Fruit fly (Drosophila melanogaster) whole organism, embryonic: ENCODE data around the gene CG34041.

Source experiments
- Adf1 ChIP-seq: fragments of 200-800 bp; sonication (Bioruptor generic); IDR thresholded peaks from 2 replicates; pipeline ENCODE4 v1.3.6; 2022; ENCODE audit warnings: missing biosample characterization, missing genetic modification characterization
- B-H2 ChIP-seq: fragments of 200-800 bp; sonication (Bioruptor generic); optimal IDR thresholded peaks from 2 replicates; lab custom pipeline; 2018; ENCODE audit warnings: missing biosample characterization, mild to moderate bottlenecking, missing genetic modification characterization
- CG10209 ChIP-seq: fragments of 200-800 bp; sonication (Bioruptor generic); optimal IDR thresholded peaks from 3 replicates; lab custom pipeline; 2017; ENCODE audit warnings: missing biosample characterization, mild to moderate bottlenecking, missing genetic modification characterization, missing genetic modification reagents
- CG1024 ChIP-seq: fragments of 200-800 bp; sonication (Bioruptor generic); IDR thresholded peaks from 2 replicates; pipeline ENCODE4 v1.3.6; 2022; ENCODE audit warnings: missing biosample characterization, missing genetic modification characterization
- CG11398 ChIP-seq: fragments of 200-800 bp; sonication (Bioruptor generic); optimal IDR thresholded peaks from 2 replicates; lab custom pipeline; 2016; ENCODE audit warnings: missing biosample characterization, missing genetic modification characterization
- CG12071 ChIP-seq: fragments of 200-800 bp; sonication (Bioruptor generic); optimal IDR thresholded peaks from 3 replicates; lab custom pipeline; 2018; ENCODE audit warnings: missing biosample characterization, mild to moderate bottlenecking, missing genetic modification characterization
- CG13287 ChIP-seq: fragments of 200-800 bp; sonication (Bioruptor generic); IDR thresholded peaks from 2 replicates; pipeline ENCODE4 v1.3.6; 2022; ENCODE audit warnings: missing biosample characterization, missing genetic modification characterization; ENCODE audit not compliant: partially characterized antibody
- CG13624 ChIP-seq: fragments of 200-800 bp; sonication (Bioruptor generic); optimal IDR thresholded peaks from 2 replicates; lab custom pipeline; 2016; ENCODE audit warnings: missing biosample characterization, missing genetic modification characterization
- CG14667 ChIP-seq: fragments of 200-800 bp; sonication (Bioruptor generic); IDR thresholded peaks from 2 replicates; pipeline ENCODE4 v1.3.6; 2022; ENCODE audit warnings: missing biosample characterization, missing genetic modification characterization
- CG1529 ChIP-seq: fragments of 200-800 bp; sonication (Bioruptor generic); optimal IDR thresholded peaks from 3 replicates; lab custom pipeline; 2018; ENCODE audit warnings: missing biosample characterization, missing genetic modification characterization
- CG16863 ChIP-seq: fragments of 200-800 bp; sonication (Bioruptor generic); optimal IDR thresholded peaks from 3 replicates; lab custom pipeline; 2016; ENCODE audit warnings: missing biosample characterization, missing genetic modification characterization
- CG4282 ChIP-seq: fragments of 200-800 bp; sonication (Bioruptor generic); optimal IDR thresholded peaks from 2 replicates; lab custom pipeline; 2016; ENCODE audit warnings: missing biosample characterization, missing genetic modification characterization
- CG43689 ChIP-seq: fragments of 200-800 bp; sonication (Bioruptor generic); IDR thresholded peaks from 2 replicates; pipeline ENCODE4 v1.3.6; 2022; ENCODE audit warnings: missing biosample characterization, missing genetic modification characterization
- CG7271 ChIP-seq: fragments of 200-800 bp; sonication (Bioruptor generic); optimal IDR thresholded peaks from 2 replicates; lab custom pipeline; 2018; ENCODE audit warnings: missing biosample characterization, mild to moderate bottlenecking, missing genetic modification characterization, moderate library complexity
- CG7745 ChIP-seq: fragments of 200-800 bp; sonication (Bioruptor generic); optimal IDR thresholded peaks from 2 replicates; lab custom pipeline; 2018; ENCODE audit warnings: missing biosample characterization, mild to moderate bottlenecking, missing genetic modification characterization, moderate library complexity
- CG8924 ChIP-seq: fragments of 200-800 bp; optimal IDR thresholded peaks from 3 replicates; lab custom pipeline; 2019; ENCODE audit warnings: missing biosample characterization, mild to moderate bottlenecking, missing genetic modification characterization, moderate library complexity
- CG9609 ChIP-seq: fragments of 200-800 bp; sonication (Bioruptor generic); optimal IDR thresholded peaks from 3 replicates; lab custom pipeline; 2016; ENCODE audit warnings: missing biosample characterization, missing genetic modification characterization
- CG9817 ChIP-seq: fragments of 200-800 bp; sonication (Bioruptor generic); optimal IDR thresholded peaks from 2 replicates; lab custom pipeline; 2018; ENCODE audit warnings: missing biosample characterization, mild to moderate bottlenecking, missing genetic modification characterization, moderate library complexity
- Dek ChIP-seq: fragments of 200-800 bp; sonication (Bioruptor generic); optimal IDR thresholded peaks from 3 replicates; lab custom pipeline; 2019; ENCODE audit warnings: missing biosample characterization, mild to moderate bottlenecking, missing genetic modification characterization, moderate library complexity
- NC2β ChIP-seq: fragments of 200-800 bp; sonication (Bioruptor generic); optimal IDR thresholded peaks from 2 replicates; lab custom pipeline; 2016; ENCODE audit warnings: missing biosample characterization, missing genetic modification characterization
- Nf-YB ChIP-seq: fragments of 200-800 bp; sonication (Bioruptor generic); optimal IDR thresholded peaks from 3 replicates; lab custom pipeline; 2019; ENCODE audit warnings: missing biosample characterization, mild to moderate bottlenecking, missing genetic modification characterization, moderate library complexity
- Ravus ChIP-seq: fragments of 200-800 bp; sonication (Bioruptor generic); IDR thresholded peaks from 2 replicates; pipeline ENCODE4 v1.3.6; 2022; ENCODE audit warnings: missing biosample characterization, missing genetic modification characterization
- Scr ChIP-seq: fragments of 200-800 bp; sonication (Bioruptor generic); IDR thresholded peaks from 2 replicates; pipeline ENCODE4 v1.3.6; 2022; ENCODE audit warnings: missing biosample characterization, missing genetic modification characterization; ENCODE audit not compliant: partially characterized antibody
- Sox102F ChIP-seq: fragments of 200-800 bp; sonication (Bioruptor generic); optimal IDR thresholded peaks from 2 replicates; lab custom pipeline; 2018; ENCODE audit warnings: missing biosample characterization, mild to moderate bottlenecking, missing genetic modification characterization, moderate library complexity
- Xrp1 ChIP-seq: fragments of 200-800 bp; sonication (Bioruptor generic); IDR thresholded peaks from 2 replicates; pipeline ENCODE4 v1.3.6; 2022; ENCODE audit warnings: missing biosample characterization, missing genetic modification characterization
- YL-1 ChIP-seq: fragments of 200-800 bp; sonication (Bioruptor generic); optimal IDR thresholded peaks from 3 replicates; lab custom pipeline; 2017; ENCODE audit warnings: missing biosample characterization, mild to moderate bottlenecking, missing genetic modification characterization
- abd-A ChIP-seq: fragments of 200-800 bp; sonication (Bioruptor generic); optimal IDR thresholded peaks from 3 replicates; lab custom pipeline; 2019; ENCODE audit warnings: missing biosample characterization, mild to moderate bottlenecking, missing genetic modification characterization, moderate library complexity
- ara ChIP-seq: fragments of 200-800 bp; sonication (Bioruptor generic); IDR thresholded peaks from 2 replicates; pipeline ENCODE4 v1.3.6; 2022; ENCODE audit warnings: missing biosample characterization, missing genetic modification characterization
- bab2 ChIP-seq: fragments of 200-800 bp; sonication (Bioruptor generic); optimal IDR thresholded peaks from 2 replicates; lab custom pipeline; 2016; ENCODE audit warnings: missing biosample characterization, missing genetic modification characterization
- caup ChIP-seq: fragments of 200-800 bp; sonication (Bioruptor generic); optimal IDR thresholded peaks from 3 replicates; lab custom pipeline; 2017; ENCODE audit warnings: missing biosample characterization, mild to moderate bottlenecking, missing genetic modification characterization, moderate library complexity; ENCODE audit not compliant: severe bottlenecking
- cg ChIP-seq: fragments of 200-800 bp; sonication (Bioruptor generic); optimal IDR thresholded peaks from 3 replicates; lab custom pipeline; 2019; ENCODE audit warnings: missing biosample characterization, mild to moderate bottlenecking, missing genetic modification characterization, moderate library complexity
- chinmo ChIP-seq: fragments of 200-800 bp; sonication (Bioruptor generic); IDR thresholded peaks from 4 replicates; pipeline ENCODE4 v1.3.6; 2022; ENCODE audit warnings: missing biosample characterization, missing genetic modification characterization; ENCODE audit not compliant: partially characterized antibody
- corto ChIP-seq: fragments of 200-800 bp; sonication (Bioruptor generic); optimal IDR thresholded peaks from 2 replicates; lab custom pipeline; 2016; ENCODE audit warnings: missing biosample characterization, mild to moderate bottlenecking, missing genetic modification characterization, moderate library complexity
- crp ChIP-seq, 2 experiments: fragments of 200-800 bp; sonication (Bioruptor generic); optimal IDR thresholded peaks; 2 replicates in 1 of 2; 3 replicates in 1 of 2; lab custom pipeline; 2017; ENCODE audit warnings: missing biosample characterization in 2 of 2, missing genetic modification characterization in 2 of 2, mild to moderate bottlenecking in 1 of 2, moderate library complexity in 1 of 2
- da ChIP-seq: fragments of 200-800 bp; sonication (Bioruptor generic); optimal IDR thresholded peaks from 2 replicates; lab custom pipeline; 2016; ENCODE audit warnings: missing biosample characterization, missing genetic modification characterization
- en ChIP-seq: fragments of 200-800 bp; sonication (Bioruptor generic); optimal IDR thresholded peaks from 2 replicates; lab custom pipeline; 2016; ENCODE audit warnings: missing biosample characterization, missing genetic modification characterization
- fd3F ChIP-seq: fragments of 200-800 bp; sonication (Bioruptor generic); optimal IDR thresholded peaks from 2 replicates; lab custom pipeline; 2018; ENCODE audit warnings: missing biosample characterization, mild to moderate bottlenecking, missing genetic modification characterization, moderate library complexity
- gt ChIP-seq: fragments of 200-800 bp; sonication (Bioruptor generic); IDR thresholded peaks from 2 replicates; pipeline ENCODE4 v1.3.6; 2022; ENCODE audit warnings: missing biosample characterization, missing genetic modification characterization
- her ChIP-seq: fragments of 200-800 bp; sonication (Bioruptor generic); optimal IDR thresholded peaks from 2 replicates; lab custom pipeline; 2016; ENCODE audit warnings: missing biosample characterization, missing genetic modification characterization
- maf-S ChIP-seq: fragments of 200-800 bp; sonication (Bioruptor generic); optimal IDR thresholded peaks from 2 replicates; lab custom pipeline; 2016; ENCODE audit warnings: missing biosample characterization, missing genetic modification characterization
- nau ChIP-seq: fragments of 200-800 bp; sonication (Bioruptor generic); optimal IDR thresholded peaks from 3 replicates; lab custom pipeline; 2017; ENCODE audit warnings: missing biosample characterization, mild to moderate bottlenecking, missing genetic modification characterization, missing genetic modification reagents
- org-1 ChIP-seq: fragments of 200-800 bp; sonication (Bioruptor generic); optimal IDR thresholded peaks from 2 replicates; lab custom pipeline; 2017; ENCODE audit warnings: missing biosample characterization, missing genetic modification characterization
- otp ChIP-seq: fragments of 200-800 bp; sonication (Bioruptor generic); IDR thresholded peaks from 3 replicates; pipeline ENCODE4, ENCODE4 v1.3.6; 2022; ENCODE audit warnings: missing biosample characterization, missing genetic modification characterization
- pan ChIP-seq, 4 experiments: fragments of >200 bp in 3 of 4; fragments of 200-800 bp in 1 of 4; sonication (Bioruptor generic) in 1 of 4; optimal IDR thresholded peaks in 3 of 4; IDR thresholded peaks in 1 of 4; 2 replicates each; pipeline versions ENCODE4 v1.3.6 to Lab custom; 2017 to 2022; ENCODE audit warnings: missing biosample characterization in 2 of 4, missing genetic modification characterization in 2 of 4, mixed read lengths in 1 of 4
- prd ChIP-seq, 3 experiments: fragments of >200 bp in 2 of 3; fragments of 200-800 bp in 1 of 3; sonication (Bioruptor generic) in 1 of 3; optimal IDR thresholded peaks in 2 of 3; IDR thresholded peaks in 1 of 3; 2 replicates in 2 of 3; 3 replicates in 1 of 3; pipeline versions ENCODE4 v1.3.6 to Lab custom; 2017 to 2022; ENCODE audit warnings: missing biosample characterization in 1 of 3, missing genetic modification characterization in 1 of 3
- ro ChIP-seq: fragments of 200-800 bp; sonication (Bioruptor generic); IDR thresholded peaks from 2 replicates; pipeline ENCODE4 v1.3.6; 2022; ENCODE audit warnings: missing biosample characterization, missing genetic modification characterization
- sd ChIP-seq: fragments of 200-800 bp; sonication (Bioruptor generic); optimal IDR thresholded peaks from 3 replicates; lab custom pipeline; 2018; ENCODE audit warnings: missing biosample characterization, mild to moderate bottlenecking, missing genetic modification characterization, moderate library complexity
- slou ChIP-seq: fragments of 200-800 bp; sonication (Bioruptor generic); optimal IDR thresholded peaks from 3 replicates; lab custom pipeline; 2016; ENCODE audit warnings: missing biosample characterization, missing genetic modification characterization
- stwl ChIP-seq: fragments of 200-800 bp; sonication (Bioruptor generic); optimal IDR thresholded peaks from 3 replicates; lab custom pipeline; 2018; ENCODE audit warnings: missing biosample characterization, mild to moderate bottlenecking, missing genetic modification characterization, moderate library complexity

Gene CG34041

dm6 chr3R:30540196-30540595 is 32.4 kb downstream of the CG34041 start (continued):
- TF ChIP-seq CG11398 (GFP tag; lab: Kevin White, UChicago) (peak; percentile 89), maf-S (GFP tag; lab: Kevin White, UChicago) (peak; percentile 93), cg (no peak), nau (peak; percentile 83), CG4282 (GFP tag; lab: Kevin White, UChicago) (peak; percentile 92), fd3F (GFP tag; lab: Kevin White, UChicago) (peak; percentile 93), YL-1 (GFP tag; lab: Kevin White, UChicago) (peak; percentile 68), CG43689 (GFP tag; lab: Robert Waterston, UW) (peak; percentile 80), NC2β (GFP tag; lab: Kevin White, UChicago) (peak; percentile 78), otp (peak; percentile 90), stwl (no peak), Adf1 (GFP tag; lab: Robert Waterston, UW) (peak; percentile 66), ro (GFP tag; lab: Robert Waterston, UW) (peak; percentile 83), en (GFP tag; lab: Kevin White, UChicago) (peak; percentile 90), CG1529 (peak; percentile 82), Scr (GFP tag; lab: Robert Waterston, UW) (no peak), Nf-YB (GFP tag; lab: Kevin White, UChicago) (peak; percentile 55), her (peak; percentile 94), caup (GFP tag; lab: Kevin White, UChicago) (peak; percentile 94), CG8924 (tag; lab: Kevin White, UChicago) (peak; percentile 85), bab2 (GFP tag; lab: Kevin White, UChicago) (peak; percentile 95), CG7271 (tag; lab: Kevin White, UChicago) (no peak), CG16863 (GFP tag; lab: Kevin White, UChicago) (peak; percentile 92), CG14667 (GFP tag; lab: Robert Waterston, UW) (peak; percentile 90), Ravus (GFP tag; lab: Robert Waterston, UW) (peak; percentile 63), B-H2 (GFP tag; lab: Kevin White, UChicago) (peak; percentile 93), CG10209 (GFP tag; lab: Kevin White, UChicago) (peak; percentile 90), Sox102F (GFP tag; lab: Kevin White, UChicago) (peak; percentile 95), ara (peak; percentile 90), crp (GFP tag; optimal IDR thresholded peaks at IDR 0.05; lab: Kevin White, UChicago) (peak in 1 of 2 experiments; percentile 41), Xrp1 (GFP tag; lab: Robert Waterston, UW) (peak; percentile 87), da (GFP tag; lab: Kevin White, UChicago) (peak; percentile 84), corto (GFP tag; lab: Kevin White, UChicago) (no peak), CG7745 (tag; lab: Kevin White, UChicago) (no peak), gt (GFP tag; lab: Robert Waterston, UW) (peak; percentile 81), org-1 (GFP tag; lab: Kevin White, UChicago) (peak; percentile 93), prd (optimal IDR thresholded peaks at IDR 0.05; lab: Kevin White, UChicago) (no peak), prd (GFP tag; IDR thresholded peaks at IDR 0.05; lab: Robert Waterston, UW) (peak; percentile 95), CG13624 (GFP tag; lab: Kevin White, UChicago) (peak; percentile 95), CG1024 (peak; percentile 84), pan (optimal IDR thresholded peaks at IDR 0.05; lab: Kevin White, UChicago) (no peak), pan (GFP tag; optimal IDR thresholded peaks at IDR 0.05 in 1 of 2, IDR thresholded peaks at IDR 0.05 in 1 of 2) (peak in 1 of 2 experiments; percentile 94), CG12071 (peak; percentile 92), sd (peak; percentile 69), chinmo (GFP tag; lab: Robert Waterston, UW) (no peak), CG9817 (peak; percentile 95), slou (GFP tag; lab: Kevin White, UChicago) (peak; percentile 85), abd-A (tag; lab: Kevin White, UChicago) (peak; percentile 82), CG9609 (GFP tag; lab: Kevin White, UChicago) (peak; percentile 92), CG13287 (GFP tag; lab: Robert Waterston, UW) (no peak), Dek (tag; lab: Kevin White, UChicago) (peak; percentile 92)
